Worm (Caenorhabditis elegans) whole organism, L1 larva: ENCODE results near the gene cone-1.
"Not testable (repeated sequence)": the region's sequence is repeated elsewhere in the genome, so short reads cannot be mapped to it uniquely, and the experiment has no call there.

ENCODE experiments used
- C16A3.4 ChIP-seq: fragments of 150-350 bp; optimal IDR thresholded peaks from 2 replicates; lab custom pipeline; 2014; ENCODE audit warnings: missing biosample characterization, missing genetic modification characterization
- C34B4.2 ChIP-seq: sonication (generic microtip); optimal IDR thresholded peaks from 2 replicates; lab custom pipeline; 2017; ENCODE audit warnings: mild to moderate bottlenecking, missing genetic modification characterization, missing compliant biosample characterization
- F16B12.6 ChIP-seq: fragments of 150-350 bp; optimal IDR thresholded peaks from 2 replicates; lab custom pipeline; 2014; ENCODE audit warnings: missing biosample characterization, missing genetic modification characterization
- aha-1 ChIP-seq: fragments of 150-350 bp; optimal IDR thresholded peaks from 2 replicates; lab custom pipeline; 2014; ENCODE audit warnings: missing biosample characterization, missing genetic modification characterization
- alr-1 ChIP-seq: fragments of 200-800 bp; sonication (Bioruptor generic); optimal IDR thresholded peaks from 2 replicates; lab custom pipeline; 2018; ENCODE audit warnings: borderline replicate concordance, mild to moderate bottlenecking, missing genetic modification characterization, missing compliant biosample characterization
- ama-1 ChIP-seq: fragments of 150-350 bp; optimal IDR thresholded peaks from 2 replicates; lab custom pipeline; 2014
- ceh-82 ChIP-seq, 3 experiments: fragments of 150-350 bp in 1 of 3; sonication (generic microtip) in 2 of 3; optimal IDR thresholded peaks; 2 replicates each; lab custom pipeline; 2014 to 2017; ENCODE audit warnings: missing biosample characterization in 3 of 3, missing genetic modification characterization in 3 of 3
- ceh-88 ChIP-seq: fragments of 200-800 bp; sonication (Bioruptor generic); IDR thresholded peaks from 2 replicates; pipeline ENCODE4 v1.3.6; 2022; ENCODE audit warnings: missing genetic modification characterization, missing compliant biosample characterization
- ceh-90 ChIP-seq: sonication (generic microtip); optimal IDR thresholded peaks from 2 replicates; lab custom pipeline; 2016; ENCODE audit warnings: missing genetic modification characterization, missing compliant biosample characterization
- ces-1 ChIP-seq: fragments of 150-350 bp; optimal IDR thresholded peaks from 2 replicates; lab custom pipeline; 2014; ENCODE audit warnings: missing biosample characterization, missing genetic modification reagents, missing genetic modification characterization
- egl-13 ChIP-seq: sonication (generic microtip); optimal IDR thresholded peaks from 2 replicates; lab custom pipeline; 2016; ENCODE audit warnings: missing genotype, missing genetic modification reagents, missing genetic modification characterization, missing compliant biosample characterization
- elt-2 ChIP-seq: sonication (generic microtip); optimal IDR thresholded peaks from 2 replicates; lab custom pipeline; 2016; ENCODE audit warnings: missing genetic modification characterization, mild to moderate bottlenecking, inconsistent platforms, missing compliant biosample characterization, missing genetic modification reagents
- fkh-10 ChIP-seq: sonication (generic microtip); optimal IDR thresholded peaks from 2 replicates; lab custom pipeline; 2017; ENCODE audit warnings: missing biosample characterization, missing genetic modification reagents, missing genetic modification characterization
- grh-1 ChIP-seq: fragments of 200-800 bp; sonication (Bioruptor generic); IDR thresholded peaks from 2 replicates; pipeline ENCODE4 v1.3.6; 2022; ENCODE audit warnings: missing genetic modification reagents, missing genetic modification characterization, missing compliant biosample characterization
- hlh-17 ChIP-seq: fragments of 200-800 bp; sonication (Bioruptor generic); optimal IDR thresholded peaks from 2 replicates; lab custom pipeline; 2018; ENCODE audit warnings: missing genetic modification characterization, mild to moderate bottlenecking, missing compliant biosample characterization, moderate library complexity, borderline replicate concordance
- hlh-4 ChIP-seq: sonication (generic microtip); optimal IDR thresholded peaks from 2 replicates; lab custom pipeline; 2016; ENCODE audit warnings: mild to moderate bottlenecking, missing genetic modification characterization, missing compliant biosample characterization
- hpl-2 ChIP-seq: fragments of 150-350 bp; optimal IDR thresholded peaks from 2 replicates; lab custom pipeline; 2014; ENCODE audit warnings: missing biosample characterization, missing genetic modification reagents, missing genetic modification characterization
- irx-1 ChIP-seq: sonication (generic microtip); optimal IDR thresholded peaks from 2 replicates; lab custom pipeline; 2016; ENCODE audit warnings: missing genetic modification characterization, missing compliant biosample characterization
- lin-14 ChIP-seq: fragments of 200-800 bp; sonication (Bioruptor generic); optimal IDR thresholded peaks from 2 replicates; lab custom pipeline; 2018; ENCODE audit warnings: mild to moderate bottlenecking, missing genetic modification characterization, moderate library complexity, missing compliant biosample characterization
- lin-15B ChIP-seq: fragments of 150-350 bp; sonication (generic microtip); optimal IDR thresholded peaks from 3 replicates; lab custom pipeline; 2014; ENCODE audit warnings: missing biosample characterization, missing genetic modification characterization
- mab-9 ChIP-seq: fragments of 200-800 bp; sonication (Bioruptor generic); IDR thresholded peaks from 2 replicates; pipeline ENCODE4 v1.3.6; 2022; ENCODE audit warnings: missing genetic modification reagents, missing genetic modification characterization, missing compliant biosample characterization
- mef-2 ChIP-seq: fragments of 150-350 bp; optimal IDR thresholded peaks from 2 replicates; lab custom pipeline; 2014; ENCODE audit warnings: missing biosample characterization, missing genetic modification characterization
- nhr-47 ChIP-seq: sonication (generic microtip); optimal IDR thresholded peaks from 2 replicates; lab custom pipeline; 2016; ENCODE audit warnings: mild to moderate bottlenecking, missing genetic modification characterization, moderate library complexity, missing compliant biosample characterization
- nhr-77 ChIP-seq: fragments of 150-350 bp; optimal IDR thresholded peaks from 2 replicates; lab custom pipeline; 2014; ENCODE audit warnings: missing biosample characterization, missing genetic modification characterization
- nhr-84 ChIP-seq: sonication (generic microtip); optimal IDR thresholded peaks from 2 replicates; lab custom pipeline; 2017; ENCODE audit warnings: missing biosample characterization, missing genetic modification characterization
- pag-3 ChIP-seq: sonication (generic microtip); optimal IDR thresholded peaks from 2 replicates; lab custom pipeline; 2017; ENCODE audit warnings: missing genetic modification characterization, mild to moderate bottlenecking, missing compliant biosample characterization, antibody characterized with exemption, borderline replicate concordance; ENCODE audit not compliant: insufficient read depth
- pax-3 ChIP-seq: fragments of 200-800 bp; sonication (Bioruptor generic); optimal IDR thresholded peaks from 2 replicates; lab custom pipeline; 2018; ENCODE audit warnings: mild to moderate bottlenecking, missing genetic modification characterization, moderate library complexity, missing compliant biosample characterization
- pqm-1 ChIP-seq: sonication (generic microtip); optimal IDR thresholded peaks from 3 replicates; lab custom pipeline; 2017; ENCODE audit warnings: missing biosample characterization, missing genetic modification characterization
- snpc-4 ChIP-seq: fragments of 150-350 bp; optimal IDR thresholded peaks from 2 replicates; lab custom pipeline; 2014; ENCODE audit warnings: missing biosample characterization, missing genetic modification characterization
- snu-23 ChIP-seq: sonication (generic microtip); optimal IDR thresholded peaks from 2 replicates; lab custom pipeline; 2016; ENCODE audit warnings: missing genetic modification characterization, missing compliant biosample characterization
- sox-4 ChIP-seq: sonication (generic microtip); optimal IDR thresholded peaks from 2 replicates; lab custom pipeline; 2016; ENCODE audit warnings: missing genetic modification characterization, missing compliant biosample characterization
- tlp-1 ChIP-seq: fragments of 150-350 bp; optimal IDR thresholded peaks from 2 replicates; lab custom pipeline; 2014; ENCODE audit warnings: missing biosample characterization, missing genetic modification characterization
- unc-86 ChIP-seq: sonication (generic microtip); optimal IDR thresholded peaks from 2 replicates; lab custom pipeline; 2016; ENCODE audit warnings: missing genetic modification characterization, missing compliant biosample characterization
- ztf-4 ChIP-seq: fragments of 150-350 bp; optimal IDR thresholded peaks from 2 replicates; lab custom pipeline; 2014; ENCODE audit warnings: missing biosample characterization, missing genetic modification characterization

Gene cone-1

DNA sequence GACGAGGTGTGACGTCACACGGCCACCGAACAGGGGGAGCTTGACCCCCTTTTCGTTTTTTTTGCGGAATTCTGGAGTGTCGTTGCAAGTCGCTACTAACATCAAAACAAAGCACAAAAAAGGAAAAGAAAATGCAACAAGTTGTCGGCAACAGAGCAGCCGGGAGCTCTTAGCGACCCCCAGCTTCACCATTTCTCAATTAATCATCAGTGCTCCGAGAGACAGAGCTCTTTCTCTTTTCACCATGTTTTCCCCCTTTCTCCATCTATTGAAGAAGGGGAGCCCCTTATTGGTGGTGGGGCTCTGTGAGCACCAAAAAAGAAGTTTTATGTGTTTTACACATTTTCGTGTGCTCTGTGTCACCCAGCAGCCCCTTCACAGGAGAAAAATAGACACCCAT is 23.2 kb downstream of the cone-1 start:
- TF ChIP-seq nhr-84, result no peak
- TF ChIP-seq C16A3.4 (tag; lab: Kevin White, UChicago), result no peak
- TF ChIP-seq aha-1 (tag; lab: Kevin White, UChicago), result no peak
- TF ChIP-seq pag-3 (tag; lab: Kevin White, UChicago), result no peak
- TF ChIP-seq lin-14 (GFP tag; lab: Kevin White, UChicago), result peak; percentile 54
- no peak for TF ChIP-seq tlp-1 (tag; lab: Kevin White, UChicago)
- no peak for TF ChIP-seq ceh-90 (tag; lab: Kevin White, UChicago)
- TF ChIP-seq nhr-77 (tag; lab: Kevin White, UChicago), result no peak
- TF ChIP-seq grh-1 (GFP tag; lab: Robert Waterston, UW), result no peak

DNA sequence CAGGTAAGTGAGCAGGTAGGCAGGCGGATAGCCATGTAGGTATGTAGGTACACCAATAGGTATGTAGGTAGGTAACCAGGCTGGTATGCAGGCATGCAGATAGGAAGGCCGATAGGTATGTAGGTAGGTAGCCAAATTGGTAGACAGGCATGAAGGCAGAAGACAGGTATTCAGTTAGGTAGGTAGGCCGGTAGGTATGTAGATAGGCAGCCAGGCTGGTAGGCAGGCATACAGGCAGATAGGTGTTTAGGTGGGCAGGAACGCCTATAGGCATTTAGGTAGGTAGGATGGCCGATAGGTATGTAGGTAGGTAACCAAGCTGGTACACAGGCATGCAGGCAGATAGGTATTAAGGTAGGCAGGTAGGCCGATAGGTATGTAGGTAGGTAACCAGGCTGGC is 30.4 kb downstream of the cone-1 start:
- TF ChIP-seq elt-2 (no peak), alr-1 (tag; lab: Kevin White, UChicago) (no peak), ceh-82 (tag; optimal IDR thresholded peaks at IDR 0.05; lab: Kevin White, UChicago) (no peak), ama-1 (lab: Kevin White, UChicago) (no peak), lin-15B (tag; lab: Kevin White, UChicago) (no peak), mab-9 (GFP tag; lab: Robert Waterston, UW) (no peak), pqm-1 (tag; lab: Kevin White, UChicago) (no peak), ztf-4 (tag; lab: Kevin White, UChicago) (no peak), mef-2 (tag; lab: Kevin White, UChicago) (no peak), C34B4.2 (tag; lab: Kevin White, UChicago) (no peak), hpl-2 (GFP tag; lab: Kevin White, UChicago) (no peak), snu-23 (GFP tag; lab: Kevin White, UChicago) (no peak)

DNA sequence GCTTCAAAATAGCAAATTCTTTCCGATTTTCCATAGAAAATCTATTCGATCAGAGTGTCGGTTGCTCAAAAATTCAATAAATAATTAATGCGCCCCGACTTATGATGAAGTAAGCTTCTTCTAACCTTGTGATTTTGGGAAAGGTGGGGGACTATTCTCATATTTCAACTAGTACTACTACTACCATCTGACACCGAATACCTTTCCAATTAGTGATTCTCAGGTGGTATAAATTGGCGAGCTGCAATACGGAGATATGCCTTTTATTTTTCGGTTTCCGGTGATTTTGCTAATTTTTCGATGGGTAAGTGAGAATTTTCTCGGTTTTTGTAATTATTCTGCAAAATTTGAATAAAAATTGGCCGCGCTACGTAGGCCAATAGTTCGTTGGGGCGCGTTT is 31.0 kb downstream of the cone-1 start, which contains the start of gene nhr-239:
Gene nhr-239 (plus strand): TSS at position 301 of the 400 bp plus-strand sequence.
- TF ChIP-seq pax-3 (tag; lab: Kevin White, UChicago) (no peak), irx-1 (tag; lab: Kevin White, UChicago) (no peak), snpc-4 (no peak)

DNA sequence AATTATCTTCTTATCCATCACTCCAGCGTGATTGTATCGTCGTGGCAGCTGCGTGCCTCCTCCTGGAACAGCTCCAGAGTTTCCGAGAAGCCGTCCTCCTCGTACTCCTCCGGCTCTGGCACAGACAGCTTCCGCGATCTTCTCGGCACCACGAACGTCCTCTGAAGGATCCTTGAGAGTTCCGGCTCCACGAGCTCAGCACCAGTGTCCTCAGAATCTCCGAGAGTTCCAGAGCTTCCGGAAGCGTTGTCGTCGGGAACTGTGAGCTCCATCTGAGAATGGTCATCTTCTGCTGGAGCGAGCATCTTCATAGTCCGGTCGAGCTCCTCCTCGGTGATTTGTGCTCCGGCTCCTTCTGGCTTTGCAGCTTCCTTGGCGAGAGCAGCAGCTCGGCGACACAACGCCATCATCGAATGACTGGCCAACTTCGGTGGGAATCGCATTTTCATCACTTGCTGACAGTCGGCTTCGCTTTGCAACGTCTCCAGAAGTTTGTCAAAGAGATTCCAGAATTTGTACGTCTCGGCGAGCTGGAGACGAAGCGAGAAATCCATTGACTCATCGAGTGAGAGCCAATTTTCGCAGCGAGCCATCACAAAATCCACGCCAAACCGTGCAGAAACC is 32.7 kb downstream of the cone-1 start:
- no peak for TF ChIP-seq pqm-1 (tag; lab: Kevin White, UChicago)
- no peak for TF ChIP-seq ces-1 (GFP tag; lab: Kevin White, UChicago)
- no peak for TF ChIP-seq unc-86
- TF ChIP-seq fkh-10, result no peak
- TF ChIP-seq C34B4.2 (tag; lab: Kevin White, UChicago), result no peak

DNA sequence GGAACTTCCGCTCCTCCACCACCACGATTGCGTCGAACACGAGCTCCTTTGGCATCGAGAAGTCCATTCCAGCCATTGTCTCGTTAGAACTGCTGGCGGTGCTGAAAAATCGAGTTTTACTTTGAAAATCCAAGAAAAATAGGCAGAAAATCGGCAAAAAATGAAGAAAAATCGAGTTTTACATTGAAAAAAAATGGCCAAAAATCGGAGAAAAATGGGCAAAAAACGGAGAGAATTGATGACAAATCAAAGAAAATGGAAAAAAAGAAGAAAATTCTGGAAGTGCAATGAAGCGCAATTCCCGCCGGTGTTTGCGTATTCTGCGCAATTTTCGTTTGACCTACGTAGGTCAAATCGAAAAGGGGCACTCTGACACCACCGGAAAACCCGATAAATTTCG is 33.5 kb downstream of the cone-1 start, which contains the start of gene Y54F10AM.11:
Gene Y54F10AM.11 (minus strand): TSS at position 101 of the 400 bp plus-strand sequence.
- TF ChIP-seq ceh-88 (GFP tag; lab: Robert Waterston, UW); nhr-47; ceh-90 (tag; lab: Kevin White, UChicago): not testable (repeated sequence)

DNA sequence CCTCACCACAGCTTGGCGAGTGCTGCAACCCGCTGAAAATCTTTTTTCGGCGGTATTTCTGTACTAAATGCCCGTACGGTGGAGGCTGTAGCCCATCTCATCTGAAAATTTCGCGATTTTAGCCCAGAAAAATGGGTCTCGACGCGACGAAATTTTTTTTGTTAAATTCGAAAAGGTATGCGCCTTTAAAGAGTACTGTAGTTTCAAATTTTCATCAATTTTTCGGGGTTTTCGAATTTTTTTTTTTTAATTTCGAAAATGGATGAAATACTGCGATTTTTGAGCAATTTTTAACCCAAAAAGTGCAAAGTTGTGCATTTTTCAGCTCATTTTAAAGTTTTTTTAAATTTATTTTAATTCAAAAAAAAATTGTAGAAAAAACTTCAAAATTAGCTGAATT is 41.0 kb downstream of the cone-1 start, which contains the start of gene Y54F10AR.2:
Gene Y54F10AR.2 (minus strand): TSS at position 101 of the 400 bp plus-strand sequence.
- no peak for TF ChIP-seq ceh-88 (GFP tag; lab: Robert Waterston, UW)
- TF ChIP-seq F16B12.6 (tag; lab: Kevin White, UChicago), result no peak
- TF ChIP-seq mab-9 (GFP tag; lab: Robert Waterston, UW), result no peak
- no peak for TF ChIP-seq hlh-17
- TF ChIP-seq sox-4 (tag; lab: Kevin White, UChicago), result no peak
- TF ChIP-seq egl-13, result no peak
- no peak for TF ChIP-seq hlh-4 (tag; lab: Kevin White, UChicago)
